Worm (Caenorhabditis elegans): ENCODE data around the gene srd-70.

srd-70 gene

ce11 chrV:20424229-20425182 lies 29.4 kb upstream of the srd-70 start (continued):
- TF ChIP-seq D2030.7 (GFP tag; IDR thresholded peaks at IDR 0.05) (peak; percentile 45; the same call in 1 of the 2 replicates), mcd-1 (GFP tag; IDR thresholded peaks at IDR 0.05) (peak; percentile 41), F57C9.4 (tag; optimal IDR thresholded peaks at IDR 0.05) (no peak), rec-8 (tag; optimal IDR thresholded peaks at IDR 0.05) (no peak), unc-62 (GFP tag; optimal IDR thresholded peaks at IDR 0.05) (peak; percentile 23), lin-35 (GFP tag; optimal IDR thresholded peaks at IDR 0.05) (peak in 1 of 3 experiments; percentile 51), ceh-91 (GFP tag; IDR thresholded peaks at IDR 0.05) (peak; percentile 29; the same call in 1 of the 2 replicates), pbrm-1 (GFP tag; IDR thresholded peaks at IDR 0.05) (0 out of 2 replicates have a peak, but pooled peaks have one; percentile 11), madf-8 (GFP tag; conservative IDR thresholded peaks at IDR 0.05) (no peak), ztf-25 (GFP tag; IDR thresholded peaks at IDR 0.05) (no peak), F55B11.4 (tag; optimal IDR thresholded peaks at IDR 0.05; ENCODE audit: borderline replicate concordance, insufficient read depth) (no peak), B0019.2 (GFP tag; conservative IDR thresholded peaks at IDR 0.05) (no peak), F49E8.2 (tag; optimal IDR thresholded peaks at IDR 0.05; ENCODE audit: insufficient read depth) (no peak), lin-26 (GFP tag; IDR thresholded peaks at IDR 0.05) (0 out of 2 replicates have a peak, but pooled peaks have one; percentile 41), C06A6.2 (GFP tag; conservative IDR thresholded peaks at IDR 0.05) (no peak), Y56A3A.18 (GFP tag; IDR thresholded peaks at IDR 0.05) (no peak), Y53G8AR.9 (GFP tag; conservative IDR thresholded peaks at IDR 0.05) (no peak), ztf-28 (GFP tag; IDR thresholded peaks at IDR 0.05) (peak; percentile 55; the same call in 1 of the 2 replicates), Y79H2A.3 (GFP tag; conservative IDR thresholded peaks at IDR 0.05) (no peak), dpl-1 (GFP tag; optimal IDR thresholded peaks at IDR 0.05) (peak; percentile 46), bed-1 (GFP tag; IDR thresholded peaks at IDR 0.05) (no peak), hmg-1.2 (GFP tag; IDR thresholded peaks at IDR 0.05) (peak; percentile 66; the same call in 1 of the 2 replicates), hlh-26 (GFP tag; conservative IDR thresholded peaks at IDR 0.05) (no peak), cebp-1 (GFP tag; IDR thresholded peaks at IDR 0.05) (no peak), cebp-1 (tag; optimal IDR thresholded peaks at IDR 0.05) (peak; percentile 33)

DNA sequence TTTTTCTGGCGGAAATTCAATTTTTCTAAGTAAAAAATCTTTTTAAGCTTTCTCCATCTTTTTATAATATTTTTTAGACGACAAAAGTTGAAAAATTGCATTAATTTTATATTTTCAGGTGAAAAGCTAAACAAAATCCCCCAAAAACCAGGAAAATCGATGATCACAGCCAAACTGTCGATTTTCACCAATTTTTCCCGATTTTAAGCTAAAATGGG lies 28.8 kb upstream of the srd-70 start, which contains the start of the genes fce-2 and F48F5.8:
fce-2 (plus strand) TSS at position 119 of the 218 bp plus-strand sequence.
F48F5.8 (plus strand) TSS at position 160 of the 218 bp plus-strand sequence.
- TF ChIP-seq bed-2 (GFP tag; IDR thresholded peaks at IDR 0.05) (no peak), repo-1 (tag; optimal IDR thresholded peaks at IDR 0.05) (no peak), lin-26 (GFP tag; IDR thresholded peaks at IDR 0.05) (no peak), B0261.1 (tag; optimal IDR thresholded peaks at IDR 0.05) (no peak), athp-1 (tag; optimal IDR thresholded peaks at IDR 0.05) (no peak), hmg-1.2 (GFP tag; IDR thresholded peaks at IDR 0.05) (no peak), hlh-12 (tag; optimal IDR thresholded peaks at IDR 0.05) (no peak), D2030.7 (GFP tag; IDR thresholded peaks at IDR 0.05) (no peak), efl-1 (GFP tag; optimal IDR thresholded peaks at IDR 0.05) (no peak), F10E7.11 (tag; optimal IDR thresholded peaks at IDR 0.05) (no peak), K12H6.12 (tag; optimal IDR thresholded peaks at IDR 0.05) (no peak), madf-8 (GFP tag; conservative IDR thresholded peaks at IDR 0.05) (no peak)

ce11 chrV:20431390-20431789 lies 22.5 kb upstream of the srd-70 start:
- TF ChIP-seq D2030.7 (GFP tag; IDR thresholded peaks at IDR 0.05) (0 out of 2 replicates have a peak, but pooled peaks have one; percentile 35), him-1 (tag; optimal IDR thresholded peaks at IDR 0.05) (peak; percentile 49), xnd-1 (tag; optimal IDR thresholded peaks at IDR 0.05) (peak; percentile 56), dox-1 (GFP tag; IDR thresholded peaks at IDR 0.05) (peak; percentile 33; the same call in 1 of the 2 replicates), nfyb-1 (GFP tag; IDR thresholded peaks at IDR 0.05) (0 out of 2 replicates have a peak, but pooled peaks have one; percentile 49), madf-6 (GFP tag; IDR thresholded peaks at IDR 0.05) (peak; percentile 70)

Data from whole organism, young adult.